Worm (Caenorhabditis elegans): ENCODE data around the gene srd-48.

DNA sequence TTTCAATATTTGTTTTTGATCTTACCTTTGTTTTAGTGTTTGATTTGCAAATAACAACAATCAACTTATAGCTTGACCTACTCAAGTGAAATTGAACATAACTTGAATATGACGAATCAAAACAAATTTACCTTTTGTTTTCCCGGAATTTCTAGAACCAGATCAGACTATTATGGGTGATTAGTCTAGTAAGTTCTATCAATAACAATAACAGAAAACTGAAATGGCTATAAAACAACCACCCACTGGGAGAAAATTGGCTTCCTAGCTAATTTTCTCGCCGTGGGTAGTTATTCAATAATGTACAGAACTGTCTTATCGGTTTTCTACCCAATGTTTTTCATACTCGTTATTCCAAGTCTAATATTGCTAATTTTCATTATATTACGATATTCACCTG lies 7.2 kb upstream of the srd-48 start, which contains the start of gene srd-45:
- no peak for TF ChIP-seq fos-1 (tag; optimal IDR thresholded peaks at IDR 0.05)
- no peak for TF ChIP-seq lir-3 (tag; optimal IDR thresholded peaks at IDR 0.05; ENCODE audit: poor library complexity)
- TF ChIP-seq nhr-90 (tag; optimal IDR thresholded peaks at IDR 0.05; ENCODE audit: poor library complexity) = no peak
- TF ChIP-seq nhr-77 (tag; optimal IDR thresholded peaks at IDR 0.05) = no peak
- TF ChIP-seq lsy-2 (tag; optimal IDR thresholded peaks at IDR 0.05) = no peak
- TF ChIP-seq snpc-4 (tag; optimal IDR thresholded peaks at IDR 0.05) = no peak
